Worm (Caenorhabditis elegans): ENCODE results near the gene nhr-126.

- TF ChIP-seq ztf-11 (tag; optimal IDR thresholded peaks at IDR 0.05) (no peak), nhr-67 (tag; optimal IDR thresholded peaks at IDR 0.05) (no peak)
Measured at ce11 chrV:2264455-2264854, 35.6 kb downstream of the nhr-126 start, which contains the start of gene nhr-183.
